Fruit fly (Drosophila melanogaster) whole organism, embryonic: Measurements from ENCODE around the gene Acp63F.

Experiments used
- Asciz ChIP-seq: fragments of 200-800 bp; sonication (Bioruptor generic); optimal IDR thresholded peaks from 2 replicates; lab custom pipeline; 2017; ENCODE audit warnings: missing biosample characterization, mild to moderate bottlenecking, missing genetic modification characterization, missing genetic modification reagents
- B-H1 ChIP-seq: fragments of 200-800 bp; sonication (Bioruptor generic); IDR thresholded peaks from 3 replicates; pipeline ENCODE4 v1.3.6; 2022; ENCODE audit warnings: missing biosample characterization, missing genetic modification characterization
- Bteb2 ChIP-seq: fragments of 200-800 bp; sonication (Bioruptor generic); optimal IDR thresholded peaks from 2 replicates; lab custom pipeline; 2016; ENCODE audit warnings: missing biosample characterization, missing genetic modification characterization
- CG10321 ChIP-seq: fragments of 200-800 bp; sonication (Bioruptor generic); IDR thresholded peaks from 2 replicates; pipeline ENCODE4 v1.3.6; 2022; ENCODE audit warnings: missing biosample characterization, missing genetic modification characterization
- CG10431 ChIP-seq: fragments of 200-800 bp; sonication (Bioruptor generic); optimal IDR thresholded peaks from 3 replicates; lab custom pipeline; 2018; ENCODE audit warnings: missing biosample characterization, mild to moderate bottlenecking, missing genetic modification characterization
- CG10462 ChIP-seq: fragments of 200-800 bp; sonication (Bioruptor generic); optimal IDR thresholded peaks from 2 replicates; lab custom pipeline; 2016; ENCODE audit warnings: missing biosample characterization, missing genetic modification characterization
- CG15601 ChIP-seq: fragments of 200-800 bp; sonication (Bioruptor generic); optimal IDR thresholded peaks from 3 replicates; lab custom pipeline; 2019; ENCODE audit warnings: missing biosample characterization, mild to moderate bottlenecking, missing genetic modification characterization, moderate library complexity
- CG17385 ChIP-seq: fragments of 200-800 bp; sonication (Bioruptor generic); optimal IDR thresholded peaks from 3 replicates; lab custom pipeline; 2018; ENCODE audit warnings: missing biosample characterization, mild to moderate bottlenecking, missing genetic modification characterization
- CG17568 ChIP-seq: fragments of 200-800 bp; sonication (Bioruptor generic); optimal IDR thresholded peaks from 2 replicates; lab custom pipeline; 2018; ENCODE audit warnings: missing biosample characterization, mild to moderate bottlenecking, missing genetic modification characterization, moderate library complexity
- CG18764 ChIP-seq: fragments of 200-800 bp; sonication (Bioruptor generic); optimal IDR thresholded peaks from 3 replicates; lab custom pipeline; 2016; ENCODE audit warnings: missing biosample characterization, missing genetic modification characterization
- CG33557 ChIP-seq: fragments of 200-800 bp; sonication (Bioruptor generic); optimal IDR thresholded peaks from 2 replicates; lab custom pipeline; 2019; ENCODE audit warnings: missing biosample characterization, mild to moderate bottlenecking, missing genetic modification characterization, moderate library complexity
- CG3847 ChIP-seq: fragments of 200-800 bp; sonication (Bioruptor generic); IDR thresholded peaks from 2 replicates; pipeline ENCODE4 v1.3.6; 2022; ENCODE audit warnings: missing biosample characterization, missing genetic modification characterization
- CG4707 ChIP-seq: fragments of 200-800 bp; sonication (Bioruptor generic); optimal IDR thresholded peaks from 2 replicates; lab custom pipeline; 2018; ENCODE audit warnings: missing biosample characterization, mild to moderate bottlenecking, missing genetic modification characterization, moderate library complexity
- CG5245 ChIP-seq: fragments of 200-800 bp; sonication (Bioruptor generic); optimal IDR thresholded peaks from 3 replicates; lab custom pipeline; 2016; ENCODE audit warnings: missing biosample characterization, missing genetic modification characterization
- CG6654 ChIP-seq: fragments of 200-800 bp; sonication (Bioruptor generic); optimal IDR thresholded peaks from 2 replicates; lab custom pipeline; 2017; ENCODE audit warnings: missing biosample characterization, mild to moderate bottlenecking, missing genetic modification characterization
- CG7372 ChIP-seq: fragments of 200-800 bp; sonication (Bioruptor generic); IDR thresholded peaks from 2 replicates; pipeline ENCODE4 v1.3.6; 2022; ENCODE audit warnings: missing biosample characterization, missing genetic modification characterization
- CG7928 ChIP-seq: fragments of 200-800 bp; sonication (Bioruptor generic); optimal IDR thresholded peaks from 2 replicates; lab custom pipeline; 2017; ENCODE audit warnings: missing biosample characterization, mild to moderate bottlenecking, missing genetic modification characterization
- CG8089 ChIP-seq: fragments of 200-800 bp; sonication (Bioruptor generic); optimal IDR thresholded peaks from 3 replicates; lab custom pipeline; 2016; ENCODE audit warnings: missing biosample characterization, missing genetic modification characterization
- CG9609 ChIP-seq: fragments of 200-800 bp; sonication (Bioruptor generic); optimal IDR thresholded peaks from 3 replicates; lab custom pipeline; 2016; ENCODE audit warnings: missing biosample characterization, missing genetic modification characterization
- Ets65A ChIP-seq: fragments of 200-800 bp; sonication (Bioruptor generic); peaks from one replicate; lab custom pipeline; 2016; ENCODE audit warnings: missing biosample characterization, missing genetic modification characterization
- Fer1 ChIP-seq: fragments of 200-800 bp; sonication (Bioruptor generic); optimal IDR thresholded peaks from 2 replicates; lab custom pipeline; 2017; ENCODE audit warnings: missing biosample characterization, mild to moderate bottlenecking, missing genetic modification characterization
- GATAe ChIP-seq: fragments of 200-800 bp; sonication (Bioruptor generic); conservative IDR thresholded peaks from 2 replicates; pipeline ENCODE4 v1.3.6; 2022; ENCODE audit warnings: missing biosample characterization, missing genetic modification characterization
- HLH3B ChIP-seq: fragments of 200-800 bp; sonication (Bioruptor generic); IDR thresholded peaks from 2 replicates; pipeline ENCODE4 v1.3.6; 2022; ENCODE audit warnings: missing biosample characterization, missing genetic modification characterization
- Nf-YB ChIP-seq: fragments of 200-800 bp; sonication (Bioruptor generic); optimal IDR thresholded peaks from 3 replicates; lab custom pipeline; 2019; ENCODE audit warnings: missing biosample characterization, mild to moderate bottlenecking, missing genetic modification characterization, moderate library complexity
- Poxn ChIP-seq: fragments of 200-800 bp; sonication (Bioruptor generic); IDR thresholded peaks from 2 replicates; pipeline ENCODE4 v1.3.6; 2022; ENCODE audit warnings: missing biosample characterization, missing genetic modification characterization
- Sin3A ChIP-seq: fragments of >200 bp; optimal IDR thresholded peaks from 2 replicates; lab custom pipeline; 2018
- Trl ChIP-seq, 3 experiments: fragments of >200 bp in 2 of 3; fragments of 200-800 bp in 1 of 3; sonication (Bioruptor generic) in 1 of 3; optimal IDR thresholded peaks; 2 replicates in 1 of 3; 3 replicates in 2 of 3; lab custom pipeline; 2016 to 2017; ENCODE audit warnings: missing biosample characterization in 1 of 3, missing genetic modification characterization in 1 of 3
- Vsx1 ChIP-seq: fragments of 200-800 bp; sonication (Bioruptor generic); optimal IDR thresholded peaks from 2 replicates; lab custom pipeline; 2017; ENCODE audit warnings: missing biosample characterization, mild to moderate bottlenecking, missing genetic modification characterization, missing genetic modification reagents
- ap ChIP-seq: fragments of 200-800 bp; sonication (Bioruptor generic); IDR thresholded peaks from 2 replicates; pipeline ENCODE4 v1.3.6; 2022; ENCODE audit warnings: missing biosample characterization, missing genetic modification characterization
- caup ChIP-seq: fragments of 200-800 bp; sonication (Bioruptor generic); optimal IDR thresholded peaks from 3 replicates; lab custom pipeline; 2017; ENCODE audit warnings: missing biosample characterization, mild to moderate bottlenecking, missing genetic modification characterization, moderate library complexity; ENCODE audit not compliant: severe bottlenecking
- chm ChIP-seq: fragments of 200-800 bp; sonication (Bioruptor generic); IDR thresholded peaks from 2 replicates; pipeline ENCODE4 v1.3.6; 2022; ENCODE audit warnings: missing biosample characterization, missing genetic modification characterization
- dati ChIP-seq: fragments of 200-800 bp; sonication (Bioruptor generic); IDR thresholded peaks from 2 replicates; pipeline ENCODE4 v1.3.6; 2022; ENCODE audit warnings: missing biosample characterization, missing genetic modification characterization
- eve ChIP-seq, 2 experiments: fragments of >200 bp; optimal IDR thresholded peaks; 2 replicates each; lab custom pipeline; 2017; ENCODE audit warnings: missing biosample characterization in 2 of 2, missing genetic modification characterization in 2 of 2
- fd102C ChIP-seq: fragments of 200-800 bp; sonication (Bioruptor generic); optimal IDR thresholded peaks from 2 replicates; lab custom pipeline; 2018; ENCODE audit warnings: missing biosample characterization, mild to moderate bottlenecking, missing genetic modification characterization, moderate library complexity
- fd96Cb ChIP-seq: fragments of 200-800 bp; sonication (Bioruptor generic); optimal IDR thresholded peaks from 2 replicates; lab custom pipeline; 2018; ENCODE audit warnings: missing biosample characterization, mild to moderate bottlenecking, missing genetic modification characterization, moderate library complexity
- ftz-f1 ChIP-seq: fragments of 200-800 bp; sonication (Bioruptor generic); optimal IDR thresholded peaks from 2 replicates; lab custom pipeline; 2016; ENCODE audit warnings: missing biosample characterization, missing genetic modification characterization
- ham ChIP-seq: fragments of 200-800 bp; sonication (Bioruptor generic); IDR thresholded peaks from 2 replicates; pipeline ENCODE4 v1.3.6; 2022; ENCODE audit warnings: missing biosample characterization, missing genetic modification characterization
- hb ChIP-seq: fragments of 200-800 bp; sonication (Bioruptor generic); IDR thresholded peaks from 3 replicates; pipeline ENCODE4 v1.3.6; 2022; ENCODE audit warnings: missing biosample characterization, missing genetic modification characterization; ENCODE audit not compliant: partially characterized antibody
- hth ChIP-seq: fragments of >200 bp; optimal IDR thresholded peaks from 2 replicates; lab custom pipeline; 2017; ENCODE audit warnings: inconsistent platforms
- jumu ChIP-seq: fragments of 200-800 bp; sonication (Bioruptor generic); optimal IDR thresholded peaks from 3 replicates; lab custom pipeline; 2016; ENCODE audit warnings: missing biosample characterization, missing genetic modification characterization
- klu ChIP-seq: fragments of 200-800 bp; sonication (Bioruptor generic); IDR thresholded peaks from 2 replicates; pipeline ENCODE4 v1.3.6; 2022; ENCODE audit warnings: missing biosample characterization, missing genetic modification characterization
- lmd ChIP-seq: fragments of 200-800 bp; sonication (Bioruptor generic); IDR thresholded peaks from 2 replicates; pipeline ENCODE4 v1.3.6; 2022; ENCODE audit warnings: missing biosample characterization, missing genetic modification characterization
- lola ChIP-seq, 3 experiments: fragments of >200 bp in 2 of 3; fragments of 200-800 bp in 1 of 3; sonication (Bioruptor generic) in 1 of 3; optimal IDR thresholded peaks; 2 replicates each; lab custom pipeline; 2017 to 2019; ENCODE audit warnings: missing biosample characterization in 3 of 3, missing genetic modification characterization in 3 of 3, mild to moderate bottlenecking in 1 of 3, moderate library complexity in 1 of 3
- pan ChIP-seq, 4 experiments: fragments of >200 bp in 3 of 4; fragments of 200-800 bp in 1 of 4; sonication (Bioruptor generic) in 1 of 4; optimal IDR thresholded peaks in 3 of 4; IDR thresholded peaks in 1 of 4; 2 replicates each; pipeline versions ENCODE4 v1.3.6 to Lab custom; 2017 to 2022; ENCODE audit warnings: missing biosample characterization in 2 of 4, missing genetic modification characterization in 2 of 4, mixed read lengths in 1 of 4
- pb ChIP-seq: fragments of 200-800 bp; sonication (Bioruptor generic); optimal IDR thresholded peaks from 3 replicates; lab custom pipeline; 2016; ENCODE audit warnings: missing biosample characterization, missing genetic modification characterization
- peb ChIP-seq: fragments of 200-800 bp; sonication (Bioruptor generic); IDR thresholded peaks from 2 replicates; pipeline ENCODE4 v1.3.6; 2022; ENCODE audit warnings: missing biosample characterization, missing genetic modification characterization
- ranshi ChIP-seq: fragments of 200-800 bp; sonication (Bioruptor generic); IDR thresholded peaks from 2 replicates; pipeline ENCODE4 v1.3.6; 2022; ENCODE audit warnings: missing biosample characterization, missing genetic modification characterization
- scrt ChIP-seq: fragments of 200-800 bp; sonication (Bioruptor generic); optimal IDR thresholded peaks from 2 replicates; lab custom pipeline; 2018; ENCODE audit warnings: missing biosample characterization, mild to moderate bottlenecking, missing genetic modification characterization, moderate library complexity
- tio ChIP-seq: fragments of 200-800 bp; sonication (Bioruptor generic); optimal IDR thresholded peaks from 2 replicates; lab custom pipeline; 2017; ENCODE audit warnings: missing biosample characterization, missing genetic modification characterization, inconsistent platforms
- tup ChIP-seq: fragments of 200-800 bp; sonication (Bioruptor generic); optimal IDR thresholded peaks from 2 replicates; lab custom pipeline; 2016; ENCODE audit warnings: missing biosample characterization, mild to moderate bottlenecking, missing genetic modification characterization, moderate library complexity
- unc-4 ChIP-seq: fragments of 200-800 bp; sonication (Bioruptor generic); IDR thresholded peaks from 2 replicates; pipeline ENCODE4 v1.3.6; 2022; ENCODE audit warnings: missing biosample characterization, missing genetic modification characterization; ENCODE audit not compliant: partially characterized antibody

Acp63F gene

DNA sequence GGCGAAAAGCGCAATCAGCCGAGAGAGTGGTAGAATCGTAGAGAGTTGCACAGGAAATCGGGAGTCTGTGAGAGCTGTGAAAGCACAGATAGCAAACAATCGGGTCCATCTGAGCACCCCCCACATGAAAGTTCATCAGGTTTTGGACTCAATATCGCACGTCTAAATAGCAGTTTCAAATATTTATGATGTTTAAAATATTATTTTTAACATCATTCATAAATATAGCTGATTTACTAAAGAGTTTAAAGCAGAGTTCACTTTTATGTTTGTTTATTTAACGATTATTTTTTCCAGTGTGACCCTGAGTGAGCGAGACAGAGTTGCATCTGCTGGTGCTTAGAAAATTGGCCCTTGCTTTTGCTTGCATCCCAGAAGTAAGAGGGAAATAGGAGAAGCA is 14.8 kb downstream of the Acp63F start (continued):
- peak; percentile 62 for TF ChIP-seq Fer1
- no peak for TF ChIP-seq B-H1 (GFP tag; lab: Robert Waterston, UW)
- 0 out of 2 replicates have a peak, but pooled peaks have one; percentile 6 for TF ChIP-seq CG7372
- no peak for TF ChIP-seq hb
- no peak for TF ChIP-seq CG10462 (GFP tag; lab: Kevin White, UChicago)
- TF ChIP-seq Sin3A = no peak
- no peak for TF ChIP-seq ranshi (GFP tag; lab: Robert Waterston, UW)
- no peak for TF ChIP-seq ftz-f1 (GFP tag; lab: Kevin White, UChicago)
- TF ChIP-seq CG3847 = 0 out of 2 replicates have a peak, but pooled peaks have one; percentile 16
- no peak for TF ChIP-seq CG33557
- no peak for TF ChIP-seq CG4707 (GFP tag; lab: Kevin White, UChicago)
- no peak for TF ChIP-seq lola (GFP tag; optimal IDR thresholded peaks at IDR 0.05; lab: Kevin White, UChicago)
- no peak for TF ChIP-seq klu (GFP tag; lab: Robert Waterston, UW)
- peak; percentile 3 for TF ChIP-seq caup (GFP tag; lab: Kevin White, UChicago)
- TF ChIP-seq hth (lab: Kevin White, UChicago) = no peak
- no peak for TF ChIP-seq tio (GFP tag; lab: Kevin White, UChicago)
- no peak for TF ChIP-seq fd102C
- TF ChIP-seq CG8089 (GFP tag; lab: Kevin White, UChicago) = no peak
- no peak for TF ChIP-seq chm
- no peak for TF ChIP-seq Ets65A
- TF ChIP-seq tup (GFP tag; lab: Kevin White, UChicago) = no peak
- peak; percentile 44 for TF ChIP-seq scrt (GFP tag; lab: Kevin White, UChicago)
- TF ChIP-seq CG18764 (GFP tag; lab: Kevin White, UChicago) = no peak
- TF ChIP-seq lmd (GFP tag; lab: Robert Waterston, UW) = peak; percentile 34; the same call in 1 of the 2 replicates
- no peak for TF ChIP-seq GATAe (GFP tag; lab: Robert Waterston, UW)
- no peak for TF ChIP-seq Asciz (GFP tag; lab: Kevin White, UChicago)
- no peak for TF ChIP-seq CG6654 (GFP tag; lab: Kevin White, UChicago)
- peak; percentile 18 to 28 for TF ChIP-seq Trl (optimal IDR thresholded peaks at IDR 0.05; lab: Kevin White, UChicago)
- no peak for TF ChIP-seq Trl (GFP tag; optimal IDR thresholded peaks at IDR 0.05; lab: Kevin White, UChicago)
- TF ChIP-seq Vsx1 (GFP tag; lab: Kevin White, UChicago) = no peak
- TF ChIP-seq peb (GFP tag; lab: Robert Waterston, UW) = no peak
- TF ChIP-seq jumu (GFP tag; lab: Kevin White, UChicago) = no peak
- TF ChIP-seq ham (GFP tag; lab: Robert Waterston, UW) = no peak
- TF ChIP-seq fd96Cb = no peak
- TF ChIP-seq HLH3B = no peak
- TF ChIP-seq CG7928 = no peak
- TF ChIP-seq CG9609 (GFP tag; lab: Kevin White, UChicago) = no peak
- no peak for TF ChIP-seq CG15601
- no peak for TF ChIP-seq dati (GFP tag; lab: Robert Waterston, UW)
- TF ChIP-seq CG10321 (GFP tag; lab: Robert Waterston, UW) = no peak
- no peak for TF ChIP-seq Bteb2 (GFP tag; lab: Kevin White, UChicago)
- no peak for TF ChIP-seq CG5245
- no peak for TF ChIP-seq unc-4 (GFP tag; lab: Robert Waterston, UW)
- TF ChIP-seq eve (GFP tag; optimal IDR thresholded peaks at IDR 0.05; lab: Kevin White, UChicago) = no peak
- no peak for TF ChIP-seq pan (optimal IDR thresholded peaks at IDR 0.05; lab: Kevin White, UChicago)
- no peak for TF ChIP-seq pan (GFP tag; optimal IDR thresholded peaks at IDR 0.05 in 1 of 2, IDR thresholded peaks at IDR 0.05 in 1 of 2)
- no peak for TF ChIP-seq ap (GFP tag; lab: Robert Waterston, UW)
- TF ChIP-seq CG17385 (GFP tag; lab: Kevin White, UChicago) = no peak
- no peak for TF ChIP-seq Nf-YB (GFP tag; lab: Kevin White, UChicago)
- no peak for TF ChIP-seq pb (GFP tag; lab: Kevin White, UChicago)
- TF ChIP-seq Poxn (GFP tag; lab: Robert Waterston, UW) = no peak
- TF ChIP-seq CG10431 (GFP tag; lab: Kevin White, UChicago) = no peak
- no peak for TF ChIP-seq CG17568 (GFP tag; lab: Kevin White, UChicago)
